Worm (Caenorhabditis elegans): ENCODE measurements around the gene R11F4.2.

DNA sequence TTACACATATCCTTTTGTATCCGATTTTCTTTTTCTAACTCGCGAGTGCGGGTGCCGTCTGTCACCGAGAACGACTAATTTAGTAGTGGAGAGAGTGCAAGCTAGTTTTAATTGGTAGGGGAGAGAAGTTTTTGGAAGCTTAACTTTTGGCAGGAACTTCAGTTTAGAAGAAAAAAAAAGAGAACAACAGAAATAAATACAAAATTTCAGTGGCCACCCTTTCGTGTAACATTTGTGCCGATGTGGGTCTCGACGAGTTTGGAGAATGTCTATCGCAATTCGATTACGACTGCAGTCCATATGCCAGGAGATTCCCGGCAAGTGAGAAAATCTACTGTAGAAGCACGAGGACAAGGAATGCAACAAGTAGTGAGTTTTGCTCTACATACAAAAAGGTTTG, 14.7 kb upstream of the R11F4.2 start:
- TF ChIP-seq bed-1 (GFP tag; IDR thresholded peaks at IDR 0.05) (no peak), T26A5.8 (tag; optimal IDR thresholded peaks at IDR 0.05) (no peak), unc-130 (GFP tag; optimal IDR thresholded peaks at IDR 0.05) (no peak), lsl-1 (GFP tag; optimal IDR thresholded peaks at IDR 0.05) (no peak), mxl-1 (tag; optimal IDR thresholded peaks at IDR 0.05) (no peak), atf-7 (tag; optimal IDR thresholded peaks at IDR 0.05) (no peak), unc-62 (GFP tag; optimal IDR thresholded peaks at IDR 0.05) (no peak), ZK185.1 (tag; optimal IDR thresholded peaks at IDR 0.05; ENCODE audit: poor library complexity, severe bottlenecking) (no peak), ama-1 (optimal IDR thresholded peaks at IDR 0.05) (no peak), ama-1 (GFP tag; optimal IDR thresholded peaks at IDR 0.05) (no peak), hsf-1 (GFP tag; IDR thresholded peaks at IDR 0.05) (no peak), F52B5.7 (tag; optimal IDR thresholded peaks at IDR 0.05) (no peak), madf-8 (GFP tag; conservative IDR thresholded peaks at IDR 0.05) (no peak), efl-1 (GFP tag; optimal IDR thresholded peaks at IDR 0.05) (no peak)

All from whole organism, young adult.